Fruit fly (Drosophila melanogaster): ENCODE results near the gene CG15535.

DNA sequence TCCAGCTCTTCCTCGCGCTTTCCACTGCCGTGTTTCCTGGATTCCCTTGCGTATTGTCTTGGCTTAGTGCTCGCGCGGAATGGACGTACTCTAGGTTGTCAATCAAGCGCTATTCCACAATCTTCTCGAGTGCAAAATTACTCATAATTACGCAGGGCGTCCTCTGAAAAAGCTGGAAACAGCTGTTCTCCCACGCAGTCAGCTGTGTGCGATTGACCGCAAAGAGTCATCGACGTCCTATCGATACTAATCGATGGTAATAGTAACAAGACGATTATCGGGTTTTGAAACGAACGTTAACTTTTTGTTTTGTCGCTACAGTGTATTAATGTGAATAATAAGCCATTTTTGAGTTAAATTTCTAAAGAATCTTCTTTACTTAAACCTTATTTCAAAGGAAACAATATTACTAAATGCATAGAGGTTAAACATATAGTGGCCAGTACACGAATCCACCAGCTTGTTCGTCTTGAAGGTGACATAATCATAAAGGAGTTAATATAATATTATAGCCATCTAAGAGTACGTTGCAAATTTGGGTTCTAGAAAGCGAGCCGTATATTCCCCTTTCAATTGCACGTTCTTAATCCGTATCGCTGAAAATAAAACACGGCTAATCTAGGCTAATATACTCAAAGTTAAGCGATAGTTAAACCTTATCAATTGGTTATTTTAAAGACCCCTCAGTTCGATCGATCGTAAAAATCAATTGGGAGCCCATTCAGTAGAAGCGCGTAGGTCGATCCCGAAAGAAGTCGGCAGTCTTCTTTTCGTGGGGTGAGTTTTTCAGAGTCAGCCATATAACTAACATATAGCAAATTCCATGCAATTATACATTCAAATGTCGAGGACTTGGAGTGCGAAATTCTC is 35.6 kb upstream of the CG15535 start, which contains the start of the genes CG2224 and CDase:
- TF ChIP-seq insv (optimal IDR thresholded peaks at IDR 0.05) (no peak), psq (optimal IDR thresholded peaks at IDR 0.05) (no peak)
